Fruit fly (Drosophila melanogaster): ENCODE results near the gene PolA1.

PolA1 gene

DNA sequence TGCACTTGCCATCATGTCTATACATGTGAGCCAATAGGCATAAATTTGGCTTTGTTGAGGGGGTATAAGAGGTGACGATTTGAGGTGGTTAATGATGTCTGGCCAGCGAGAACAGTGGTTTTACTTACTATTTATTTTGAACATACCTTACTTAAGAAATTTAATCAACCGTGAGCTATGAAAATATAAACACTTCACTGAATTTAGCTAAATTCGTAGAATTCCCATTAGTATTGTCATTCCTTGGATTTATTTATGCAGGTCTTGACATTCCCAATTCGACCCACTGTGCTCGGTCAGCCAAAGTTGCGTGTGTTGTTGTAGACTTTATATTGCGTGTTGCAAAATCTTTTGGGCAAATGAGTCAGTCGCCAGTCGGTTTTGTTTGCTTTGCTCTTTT lies 16.4 kb upstream of the PolA1 start:
- peak; percentile 53 for TF ChIP-seq achi (GFP tag; optimal IDR thresholded peaks at IDR 0.05)
- peak; percentile 40 for TF ChIP-seq CG3919 (GFP tag; optimal IDR thresholded peaks at IDR 0.05)
- TF ChIP-seq CG10669 (GFP tag; optimal IDR thresholded peaks at IDR 0.05): no peak
- no peak for TF ChIP-seq Hr38 (GFP tag; optimal IDR thresholded peaks at IDR 0.05)
- TF ChIP-seq Gug (GFP tag; IDR thresholded peaks at IDR 0.05): 0 out of 2 replicates have a peak, but pooled peaks have one; percentile 16
- TF ChIP-seq CG6792 (GFP tag; optimal IDR thresholded peaks at IDR 0.05): peak; percentile 4
- no peak for TF ChIP-seq CG6808 (GFP tag; optimal IDR thresholded peaks at IDR 0.05)
- TF ChIP-seq net (GFP tag; optimal IDR thresholded peaks at IDR 0.05): peak; percentile 68
- peak; percentile 29 for TF ChIP-seq CG10631 (GFP tag; optimal IDR thresholded peaks at IDR 0.05)
- no peak for TF ChIP-seq CG6854 (GFP tag; optimal IDR thresholded peaks at IDR 0.05)
- peak; percentile 50 for TF ChIP-seq Hr4 (GFP tag; optimal IDR thresholded peaks at IDR 0.05)
- TF ChIP-seq CG7368 (GFP tag; optimal IDR thresholded peaks at IDR 0.05): peak; percentile 17
- peak; percentile 56 for TF ChIP-seq esn (GFP tag; optimal IDR thresholded peaks at IDR 0.05)
- peak; percentile 46 for TF ChIP-seq CG6276 (GFP tag; optimal IDR thresholded peaks at IDR 0.05)
- peak; percentile 64; the same call in 1 of the 2 replicates for TF ChIP-seq CG11294 (GFP tag; IDR thresholded peaks at IDR 0.05)
- TF ChIP-seq OdsH (GFP tag; optimal IDR thresholded peaks at IDR 0.05): peak; percentile 65
- peak; percentile 63 for TF ChIP-seq CG32006 (GFP tag; optimal IDR thresholded peaks at IDR 0.05)
- peak; percentile 55; the same call in 2 of the 3 replicates for TF ChIP-seq CG8119 (GFP tag; IDR thresholded peaks at IDR 0.05)
- no peak for TF ChIP-seq fkh (GFP tag; optimal IDR thresholded peaks at IDR 0.05)
- peak; percentile 31 for TF ChIP-seq Lpt (GFP tag; optimal IDR thresholded peaks at IDR 0.05)
- TF ChIP-seq salr (GFP tag; optimal IDR thresholded peaks at IDR 0.05): peak in 1 of 2 experiments; percentile 1
- TF ChIP-seq Eip75B (GFP tag; optimal IDR thresholded peaks at IDR 0.05): peak; percentile 22
- no peak for TF ChIP-seq CG9139 (GFP tag; optimal IDR thresholded peaks at IDR 0.05)
- TF ChIP-seq CG1621 (tag; optimal IDR thresholded peaks at IDR 0.05): no peak
- peak; percentile 34 for TF ChIP-seq Smox (GFP tag; optimal IDR thresholded peaks at IDR 0.05)
- TF ChIP-seq cyc (GFP tag; optimal IDR thresholded peaks at IDR 0.05): peak; percentile 40
- peak; percentile 11 for TF ChIP-seq Sox15 (GFP tag; optimal IDR thresholded peaks at IDR 0.05)
- no peak for TF ChIP-seq CG3032 (tag; optimal IDR thresholded peaks at IDR 0.05)
- no peak for TF ChIP-seq Eip93F (GFP tag; optimal IDR thresholded peaks at IDR 0.05)
- peak; percentile 24 for TF ChIP-seq CG8632 (GFP tag; optimal IDR thresholded peaks at IDR 0.05)
- TF ChIP-seq CG11902 (GFP tag; optimal IDR thresholded peaks at IDR 0.05): no peak
- peak; percentile 82 for TF ChIP-seq CG6163 (GFP tag; IDR thresholded peaks at IDR 0.05)
- peak; percentile 43 for TF ChIP-seq Met (GFP tag; optimal IDR thresholded peaks at IDR 0.05)
- TF ChIP-seq CG34406 (GFP tag; optimal IDR thresholded peaks at IDR 0.05): peak; percentile 4
- TF ChIP-seq CG8319 (GFP tag; optimal IDR thresholded peaks at IDR 0.05): no peak
- TF ChIP-seq pdm3 (GFP tag; optimal IDR thresholded peaks at IDR 0.05): peak; percentile 61
- TF ChIP-seq topi (GFP tag; optimal IDR thresholded peaks at IDR 0.05): peak; percentile 31
- TF ChIP-seq ss (GFP tag; optimal IDR thresholded peaks at IDR 0.05): peak in 1 of 2 experiments; percentile 79
- TF ChIP-seq Sox14 (GFP tag; optimal IDR thresholded peaks at IDR 0.05): peak; percentile 35
- peak; percentile 50 for TF ChIP-seq Hr39 (GFP tag; optimal IDR thresholded peaks at IDR 0.05)
- peak; percentile 81 for TF ChIP-seq Eip78C (GFP tag)
- no peak for TF ChIP-seq CG16779 (tag; optimal IDR thresholded peaks at IDR 0.05)
- TF ChIP-seq vri (GFP tag; optimal IDR thresholded peaks at IDR 0.05): peak; percentile 2
- peak; percentile 29 for TF ChIP-seq dac (GFP tag; optimal IDR thresholded peaks at IDR 0.05)
- TF ChIP-seq Ets96B (tag; optimal IDR thresholded peaks at IDR 0.05): no peak
- TF ChIP-seq Blimp-1 (GFP tag; optimal IDR thresholded peaks at IDR 0.05): no peak
- peak; percentile 49 for TF ChIP-seq acj6 (GFP tag; optimal IDR thresholded peaks at IDR 0.05)
- no peak for TF ChIP-seq dsx (GFP tag; optimal IDR thresholded peaks at IDR 0.05; ENCODE audit: poor library complexity, severe bottlenecking)
- peak; percentile 75 for TF ChIP-seq svp (GFP tag)
- TF ChIP-seq CG11762 (GFP tag; optimal IDR thresholded peaks at IDR 0.05; ENCODE audit: insufficient read depth): no peak
- no peak for TF ChIP-seq fd59A (GFP tag; optimal IDR thresholded peaks at IDR 0.05)
- TF ChIP-seq CG4318 (GFP tag; optimal IDR thresholded peaks at IDR 0.05): peak; percentile 15
